Fruit fly (Drosophila melanogaster) whole organism, embryonic: ENCODE data around the gene CG33969.

Experiments
- Ada2b ChIP-seq: fragments of 200-800 bp; sonication (Bioruptor generic); IDR thresholded peaks from 2 replicates; pipeline ENCODE4 v1.3.6; 2022; ENCODE audit warnings: missing biosample characterization, missing genetic modification characterization
- CG10543 ChIP-seq: fragments of 200-800 bp; sonication (Bioruptor generic); optimal IDR thresholded peaks from 3 replicates; lab custom pipeline; 2017; ENCODE audit warnings: missing biosample characterization, mild to moderate bottlenecking, missing genetic modification characterization, moderate library complexity
- CG10654 ChIP-seq: fragments of 200-800 bp; sonication (Bioruptor generic); optimal IDR thresholded peaks from 2 replicates; lab custom pipeline; 2016; ENCODE audit warnings: missing biosample characterization, missing genetic modification characterization
- CG11093 ChIP-seq: fragments of 200-800 bp; sonication (Bioruptor generic); IDR thresholded peaks from 3 replicates; pipeline ENCODE4 v1.3.6; 2022; ENCODE audit warnings: missing biosample characterization, missing genetic modification characterization
- CG12391 ChIP-seq: fragments of 200-800 bp; sonication (Bioruptor generic); optimal IDR thresholded peaks from 3 replicates; lab custom pipeline; 2018; ENCODE audit warnings: missing biosample characterization, mild to moderate bottlenecking, missing genetic modification characterization, moderate library complexity
- CG13287 ChIP-seq: fragments of 200-800 bp; sonication (Bioruptor generic); IDR thresholded peaks from 2 replicates; pipeline ENCODE4 v1.3.6; 2022; ENCODE audit warnings: missing biosample characterization, missing genetic modification characterization; ENCODE audit not compliant: partially characterized antibody
- CG15269 ChIP-seq: fragments of 200-800 bp; sonication (Bioruptor generic); optimal IDR thresholded peaks from 2 replicates; lab custom pipeline; 2018; ENCODE audit warnings: missing biosample characterization, mild to moderate bottlenecking, missing genetic modification characterization, moderate library complexity
- CG15601 ChIP-seq: fragments of 200-800 bp; sonication (Bioruptor generic); optimal IDR thresholded peaks from 3 replicates; lab custom pipeline; 2019; ENCODE audit warnings: missing biosample characterization, mild to moderate bottlenecking, missing genetic modification characterization, moderate library complexity
- CG16815 ChIP-seq: fragments of 200-800 bp; sonication (Bioruptor generic); optimal IDR thresholded peaks from 3 replicates; lab custom pipeline; 2017; ENCODE audit warnings: missing biosample characterization, mild to moderate bottlenecking, missing genetic modification characterization
- CG17361 ChIP-seq: fragments of 200-800 bp; sonication (Bioruptor generic); IDR thresholded peaks from 3 replicates; pipeline ENCODE4 v1.3.6; 2022; ENCODE audit warnings: missing biosample characterization, missing genetic modification characterization
- CG17912 ChIP-seq: fragments of 200-800 bp; sonication (Bioruptor generic); optimal IDR thresholded peaks from 2 replicates; lab custom pipeline; 2018; ENCODE audit warnings: missing biosample characterization, mild to moderate bottlenecking, missing genetic modification characterization
- CG18011 ChIP-seq: fragments of 200-800 bp; sonication (Bioruptor generic); optimal IDR thresholded peaks from 2 replicates; lab custom pipeline; 2017; ENCODE audit warnings: missing biosample characterization, missing genetic modification characterization, mild to moderate bottlenecking, moderate library complexity, missing genotype
- CG18262 ChIP-seq: fragments of 200-800 bp; optimal IDR thresholded peaks from 3 replicates; lab custom pipeline; 2019; ENCODE audit warnings: missing biosample characterization, mild to moderate bottlenecking, missing genetic modification characterization, moderate library complexity
- CG2712 ChIP-seq: fragments of 200-800 bp; optimal IDR thresholded peaks from 3 replicates; lab custom pipeline; 2019; ENCODE audit warnings: missing biosample characterization, mild to moderate bottlenecking, missing genetic modification characterization, moderate library complexity
- CG32532 ChIP-seq: fragments of 200-800 bp; sonication (Bioruptor generic); IDR thresholded peaks from 2 replicates; pipeline ENCODE4 v1.3.6; 2022; ENCODE audit warnings: missing biosample characterization, missing genetic modification characterization
- CG32767 ChIP-seq: fragments of 200-800 bp; sonication (Bioruptor generic); IDR thresholded peaks from 2 replicates; pipeline ENCODE4 v1.3.6; 2022; ENCODE audit warnings: missing biosample characterization, missing genetic modification characterization
- CG32772 ChIP-seq: fragments of 200-800 bp; sonication (Bioruptor generic); IDR thresholded peaks from 2 replicates; pipeline ENCODE4 v1.3.6; 2022; ENCODE audit warnings: missing biosample characterization, missing genetic modification characterization
- CG34376 ChIP-seq: fragments of 200-800 bp; sonication (Bioruptor generic); optimal IDR thresholded peaks from 2 replicates; lab custom pipeline; 2018; ENCODE audit warnings: missing biosample characterization, mild to moderate bottlenecking, missing genetic modification characterization
- CG3847 ChIP-seq: fragments of 200-800 bp; sonication (Bioruptor generic); IDR thresholded peaks from 2 replicates; pipeline ENCODE4 v1.3.6; 2022; ENCODE audit warnings: missing biosample characterization, missing genetic modification characterization
- CG5180 ChIP-seq: fragments of 200-800 bp; sonication (Bioruptor generic); optimal IDR thresholded peaks from 3 replicates; lab custom pipeline; 2017; ENCODE audit warnings: missing biosample characterization, missing genetic modification characterization, mild to moderate bottlenecking, moderate library complexity, missing genetic modification reagents
- CG7839 ChIP-seq: fragments of 200-800 bp; sonication (Bioruptor generic); optimal IDR thresholded peaks from 3 replicates; lab custom pipeline; 2018; ENCODE audit warnings: missing biosample characterization, mild to moderate bottlenecking, missing genetic modification characterization, moderate library complexity
- CG8281 ChIP-seq: fragments of 200-800 bp; sonication (Bioruptor generic); optimal IDR thresholded peaks from 2 replicates; lab custom pipeline; 2018; ENCODE audit warnings: missing biosample characterization, mild to moderate bottlenecking, missing genetic modification characterization, moderate library complexity
- CG8944 ChIP-seq: fragments of 200-800 bp; sonication (Bioruptor generic); optimal IDR thresholded peaks from 3 replicates; lab custom pipeline; 2016; ENCODE audit warnings: missing biosample characterization, missing genetic modification characterization
- CG9215 ChIP-seq: fragments of 200-800 bp; sonication (Bioruptor generic); IDR thresholded peaks from 2 replicates; pipeline ENCODE4 v1.3.6; 2022; ENCODE audit warnings: missing biosample characterization, missing genetic modification characterization
- Dbx ChIP-seq: fragments of 200-800 bp; sonication (Bioruptor generic); IDR thresholded peaks from 3 replicates; pipeline ENCODE4 v1.3.6; 2022; ENCODE audit warnings: missing biosample characterization, missing genetic modification characterization
- Ets65A ChIP-seq: fragments of 200-800 bp; sonication (Bioruptor generic); peaks from one replicate; lab custom pipeline; 2016; ENCODE audit warnings: missing biosample characterization, missing genetic modification characterization
- HLH3B ChIP-seq: fragments of 200-800 bp; sonication (Bioruptor generic); IDR thresholded peaks from 2 replicates; pipeline ENCODE4 v1.3.6; 2022; ENCODE audit warnings: missing biosample characterization, missing genetic modification characterization
- Hr39 ChIP-seq: fragments of >200 bp; optimal IDR thresholded peaks from 2 replicates; lab custom pipeline; 2017
- Mrtf ChIP-seq: fragments of 200-800 bp; sonication (Bioruptor generic); IDR thresholded peaks from 3 replicates; pipeline ENCODE4 v1.3.6; 2022; ENCODE audit warnings: missing biosample characterization, missing genetic modification characterization
- Oaz ChIP-seq: fragments of 200-800 bp; sonication (Bioruptor generic); IDR thresholded peaks from 2 replicates; pipeline ENCODE4 v1.3.6; 2022; ENCODE audit warnings: missing biosample characterization, missing genetic modification characterization
- Spps ChIP-seq: fragments of 200-800 bp; sonication (Bioruptor generic); optimal IDR thresholded peaks from 2 replicates; lab custom pipeline; 2018; ENCODE audit warnings: missing biosample characterization, mild to moderate bottlenecking, missing genetic modification characterization
- TFAM ChIP-seq: fragments of 200-800 bp; sonication (Bioruptor generic); optimal IDR thresholded peaks from 2 replicates; lab custom pipeline; 2017; ENCODE audit warnings: missing biosample characterization, missing genetic modification characterization, inconsistent platforms
- YL-1 ChIP-seq: fragments of 200-800 bp; sonication (Bioruptor generic); optimal IDR thresholded peaks from 3 replicates; lab custom pipeline; 2017; ENCODE audit warnings: missing biosample characterization, mild to moderate bottlenecking, missing genetic modification characterization
- aop ChIP-seq: fragments of 200-800 bp; sonication (Bioruptor generic); IDR thresholded peaks from 2 replicates; pipeline ENCODE4 v1.3.6; 2022; ENCODE audit warnings: missing biosample characterization, missing genetic modification characterization
- br ChIP-seq: fragments of >200 bp; optimal IDR thresholded peaks from 2 replicates; lab custom pipeline; 2017
- chm ChIP-seq: fragments of 200-800 bp; sonication (Bioruptor generic); IDR thresholded peaks from 2 replicates; pipeline ENCODE4 v1.3.6; 2022; ENCODE audit warnings: missing biosample characterization, missing genetic modification characterization
- dpn ChIP-seq, 2 experiments: fragments of 200-800 bp; sonication (Bioruptor generic); optimal IDR thresholded peaks; 3 replicates each; lab custom pipeline; 2016; ENCODE audit warnings: missing biosample characterization in 2 of 2, missing genetic modification characterization in 2 of 2
- en ChIP-seq: fragments of 200-800 bp; sonication (Bioruptor generic); optimal IDR thresholded peaks from 2 replicates; lab custom pipeline; 2016; ENCODE audit warnings: missing biosample characterization, missing genetic modification characterization
- gce ChIP-seq: fragments of 200-800 bp; sonication (Bioruptor generic); IDR thresholded peaks from 3 replicates; pipeline ENCODE4 v1.3.6; 2022; ENCODE audit warnings: missing biosample characterization, missing genetic modification characterization
- ham ChIP-seq: fragments of 200-800 bp; sonication (Bioruptor generic); IDR thresholded peaks from 2 replicates; pipeline ENCODE4 v1.3.6; 2022; ENCODE audit warnings: missing biosample characterization, missing genetic modification characterization
- hb ChIP-seq: fragments of 200-800 bp; sonication (Bioruptor generic); IDR thresholded peaks from 3 replicates; pipeline ENCODE4 v1.3.6; 2022; ENCODE audit warnings: missing biosample characterization, missing genetic modification characterization; ENCODE audit not compliant: partially characterized antibody
- inv ChIP-seq: fragments of 200-800 bp; sonication (Bioruptor generic); IDR thresholded peaks from 2 replicates; pipeline ENCODE4 v1.3.6; 2022; ENCODE audit warnings: missing biosample characterization, missing genetic modification characterization; ENCODE audit not compliant: partially characterized antibody
- jumu ChIP-seq: fragments of 200-800 bp; sonication (Bioruptor generic); optimal IDR thresholded peaks from 3 replicates; lab custom pipeline; 2016; ENCODE audit warnings: missing biosample characterization, missing genetic modification characterization
- kah ChIP-seq: fragments of 200-800 bp; sonication (Bioruptor generic); optimal IDR thresholded peaks from 2 replicates; lab custom pipeline; 2018; ENCODE audit warnings: missing biosample characterization, mild to moderate bottlenecking, missing genetic modification characterization
- lmd ChIP-seq: fragments of 200-800 bp; sonication (Bioruptor generic); IDR thresholded peaks from 2 replicates; pipeline ENCODE4 v1.3.6; 2022; ENCODE audit warnings: missing biosample characterization, missing genetic modification characterization
- otp ChIP-seq: fragments of 200-800 bp; sonication (Bioruptor generic); IDR thresholded peaks from 3 replicates; pipeline ENCODE4, ENCODE4 v1.3.6; 2022; ENCODE audit warnings: missing biosample characterization, missing genetic modification characterization
- pfk ChIP-seq: fragments of 200-800 bp; sonication (Bioruptor generic); optimal IDR thresholded peaks from 2 replicates; lab custom pipeline; 2018; ENCODE audit warnings: missing biosample characterization, mild to moderate bottlenecking, missing genetic modification characterization, moderate library complexity
- phol ChIP-seq: fragments of 200-800 bp; sonication (Bioruptor generic); optimal IDR thresholded peaks from 3 replicates; lab custom pipeline; 2018; ENCODE audit warnings: missing biosample characterization, mild to moderate bottlenecking, missing genetic modification characterization, moderate library complexity
- sd ChIP-seq: fragments of 200-800 bp; sonication (Bioruptor generic); optimal IDR thresholded peaks from 3 replicates; lab custom pipeline; 2018; ENCODE audit warnings: missing biosample characterization, mild to moderate bottlenecking, missing genetic modification characterization, moderate library complexity
- yki ChIP-seq: fragments of >200 bp; optimal IDR thresholded peaks from 3 replicates; lab custom pipeline; 2018
- zen2 ChIP-seq: fragments of 200-800 bp; sonication (Bioruptor generic); IDR thresholded peaks from 3 replicates; pipeline ENCODE4 v1.3.6; 2022; ENCODE audit warnings: missing biosample characterization, missing genetic modification characterization; ENCODE audit not compliant: partially characterized antibody

The CG33969 gene

DNA sequence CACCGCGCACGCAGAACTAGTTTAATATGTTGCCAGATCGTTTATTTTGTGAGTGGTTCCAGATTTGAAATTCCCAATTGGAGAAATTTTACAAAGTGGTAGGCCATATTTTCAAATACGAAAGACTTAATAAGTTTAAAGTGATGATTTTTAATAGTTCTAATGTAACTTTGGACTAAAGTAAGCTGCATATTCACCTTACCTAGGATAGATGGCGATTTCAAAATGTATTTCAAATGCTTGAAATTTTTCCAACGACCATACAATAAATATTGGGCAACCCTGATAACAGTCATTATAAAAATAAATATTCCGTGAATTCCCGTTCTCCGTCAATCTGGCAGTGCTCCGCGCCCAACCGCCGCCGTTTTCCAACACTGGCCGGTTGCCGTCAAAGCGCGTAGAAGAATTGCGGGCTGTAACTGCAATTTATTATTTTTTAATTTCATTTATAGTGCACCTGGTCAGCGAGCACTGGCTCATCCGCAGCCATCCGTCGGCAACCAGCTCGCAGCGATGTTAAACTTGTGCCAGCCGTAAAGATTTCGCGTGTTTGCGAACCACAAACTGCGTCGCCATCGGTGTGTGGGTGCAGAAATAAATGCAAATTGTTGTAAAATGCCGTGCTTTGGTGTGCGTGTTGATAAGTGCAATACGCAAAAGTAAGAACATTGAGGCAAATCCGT is 17.3 kb downstream of the CG33969 start, which contains the start of the genes Ide and RhoBTB (continued):
- no peak for TF ChIP-seq hb (GFP tag; lab: Robert Waterston, UW)
- peak; percentile 86 for TF ChIP-seq Dbx (GFP tag; lab: Robert Waterston, UW)
- TF ChIP-seq Ets65A (GFP tag; lab: Kevin White, UChicago): peak; percentile 99
- no peak for TF ChIP-seq aop
- no peak for TF ChIP-seq pfk (GFP tag; lab: Kevin White, UChicago)
- peak; percentile 24; the same call in 1 of the 2 replicates for TF ChIP-seq chm
- TF ChIP-seq Spps (tag; lab: Kevin White, UChicago): no peak
- TF ChIP-seq Hr39 (lab: Kevin White, UChicago): peak; percentile 36
- TF ChIP-seq CG12391: peak; percentile 84
- TF ChIP-seq CG3847 (GFP tag; lab: Robert Waterston, UW): peak; percentile 93
- TF ChIP-seq CG15601 (tag; lab: Kevin White, UChicago): no peak
- no peak for TF ChIP-seq CG32767
- TF ChIP-seq lmd: peak; percentile 85
- TF ChIP-seq CG15269 (tag; lab: Kevin White, UChicago): peak; percentile 83
- TF ChIP-seq dpn (GFP tag; optimal IDR thresholded peaks at IDR 0.05; lab: Kevin White, UChicago): peak; percentile 83 to 88
- TF ChIP-seq inv (GFP tag; lab: Robert Waterston, UW): no peak
- no peak for TF ChIP-seq br (lab: Kevin White, UChicago)
- TF ChIP-seq CG17912 (GFP tag; lab: Kevin White, UChicago): peak; percentile 11
- TF ChIP-seq CG34376 (GFP tag; lab: Kevin White, UChicago): peak; percentile 59
- peak; percentile 67 for TF ChIP-seq CG32772 (GFP tag; lab: Robert Waterston, UW)
- peak; percentile 60 for TF ChIP-seq CG8281
- TF ChIP-seq CG17361: peak; percentile 92
- TF ChIP-seq Mrtf (GFP tag; lab: Robert Waterston, UW): peak; percentile 61
- peak; percentile 46; the same call in 1 of the 2 replicates for TF ChIP-seq HLH3B (GFP tag; lab: Robert Waterston, UW)
- peak; percentile 91 for TF ChIP-seq jumu (GFP tag; lab: Kevin White, UChicago)
- TF ChIP-seq TFAM: no peak
- peak; percentile 55; the same call in 1 of the 2 replicates for TF ChIP-seq Ada2b (GFP tag; lab: Robert Waterston, UW)
- TF ChIP-seq gce (GFP tag; lab: Robert Waterston, UW): no peak
- peak; percentile 82 for TF ChIP-seq CG32532 (GFP tag; lab: Robert Waterston, UW)
- TF ChIP-seq CG18011: peak; percentile 63
- TF ChIP-seq CG18262: no peak
- peak; percentile 91 for TF ChIP-seq CG9215 (GFP tag; lab: Robert Waterston, UW)
- peak; percentile 22 for TF ChIP-seq kah (GFP tag; lab: Kevin White, UChicago)
- no peak for TF ChIP-seq CG5180 (GFP tag; lab: Kevin White, UChicago)
- peak; percentile 90 for TF ChIP-seq phol (tag; lab: Kevin White, UChicago)
- peak; percentile 50 for TF ChIP-seq YL-1
- peak; percentile 87 for TF ChIP-seq CG8944
- TF ChIP-seq ham (GFP tag; lab: Robert Waterston, UW): peak; percentile 51; the same call in 1 of the 2 replicates
- TF ChIP-seq sd (tag; lab: Kevin White, UChicago): peak; percentile 80
- TF ChIP-seq CG13287: peak; percentile 16; the same call in 1 of the 2 replicates
- TF ChIP-seq Oaz: peak; percentile 56
- peak; percentile 85 for TF ChIP-seq CG10543 (GFP tag; lab: Kevin White, UChicago)
- TF ChIP-seq CG2712 (tag; lab: Kevin White, UChicago): peak; percentile 75
- TF ChIP-seq yki (lab: Kevin White, UChicago): no peak
- peak; percentile 83 for TF ChIP-seq CG16815 (GFP tag; lab: Kevin White, UChicago)
- peak; percentile 70; the same call in 1 of the 3 replicates for TF ChIP-seq CG11093 (GFP tag; lab: Robert Waterston, UW)
- peak; percentile 85 for TF ChIP-seq CG7839 (tag; lab: Kevin White, UChicago)
- no peak for TF ChIP-seq otp (GFP tag; lab: Robert Waterston, UW)
- no peak for TF ChIP-seq zen2 (GFP tag; lab: Robert Waterston, UW)
- peak; percentile 52 for TF ChIP-seq en (GFP tag; lab: Kevin White, UChicago)
- peak; percentile 81 for TF ChIP-seq CG10654 (GFP tag; lab: Kevin White, UChicago)
